Fruit fly (Drosophila melanogaster) whole organism, embryonic: ENCODE data around the gene CG43095.

Source experiments
- Bdp1 ChIP-seq: fragments of 200-800 bp; sonication (Bioruptor generic); optimal IDR thresholded peaks from 3 replicates; lab custom pipeline; 2016; ENCODE audit warnings: missing biosample characterization, missing genetic modification characterization
- CG10147 ChIP-seq: fragments of 200-800 bp; sonication (Bioruptor generic); optimal IDR thresholded peaks from 2 replicates; lab custom pipeline; 2019; ENCODE audit warnings: missing biosample characterization, mild to moderate bottlenecking, missing genetic modification characterization, moderate library complexity
- CG11093 ChIP-seq: fragments of 200-800 bp; sonication (Bioruptor generic); IDR thresholded peaks from 3 replicates; pipeline ENCODE4 v1.3.6; 2022; ENCODE audit warnings: missing biosample characterization, missing genetic modification characterization
- CG12391 ChIP-seq: fragments of 200-800 bp; sonication (Bioruptor generic); optimal IDR thresholded peaks from 3 replicates; lab custom pipeline; 2018; ENCODE audit warnings: missing biosample characterization, mild to moderate bottlenecking, missing genetic modification characterization, moderate library complexity
- CG14965 ChIP-seq: fragments of 200-800 bp; sonication (Bioruptor generic); optimal IDR thresholded peaks from 2 replicates; lab custom pipeline; 2016; ENCODE audit warnings: missing biosample characterization, missing genetic modification characterization, borderline replicate concordance
- CG15269 ChIP-seq: fragments of 200-800 bp; sonication (Bioruptor generic); optimal IDR thresholded peaks from 2 replicates; lab custom pipeline; 2018; ENCODE audit warnings: missing biosample characterization, mild to moderate bottlenecking, missing genetic modification characterization, moderate library complexity
- CG17912 ChIP-seq: fragments of 200-800 bp; sonication (Bioruptor generic); optimal IDR thresholded peaks from 2 replicates; lab custom pipeline; 2018; ENCODE audit warnings: missing biosample characterization, mild to moderate bottlenecking, missing genetic modification characterization
- CG2889 ChIP-seq: fragments of 200-800 bp; sonication (Bioruptor generic); IDR thresholded peaks from 3 replicates; pipeline ENCODE4 v1.3.6; 2022; ENCODE audit warnings: missing biosample characterization, missing genetic modification characterization
- CG32772 ChIP-seq: fragments of 200-800 bp; sonication (Bioruptor generic); IDR thresholded peaks from 2 replicates; pipeline ENCODE4 v1.3.6; 2022; ENCODE audit warnings: missing biosample characterization, missing genetic modification characterization
- CG3726 ChIP-seq: fragments of 200-800 bp; sonication (Bioruptor generic); IDR thresholded peaks from 3 replicates; pipeline ENCODE4, ENCODE4 v1.3.6; 2022; ENCODE audit warnings: missing biosample characterization, missing genetic modification characterization
- CG42726 ChIP-seq: fragments of 200-800 bp; sonication (Bioruptor generic); IDR thresholded peaks from 2 replicates; pipeline ENCODE4 v1.3.6; 2022; ENCODE audit warnings: missing biosample characterization, missing genetic modification characterization; ENCODE audit not compliant: partially characterized antibody
- CG4424 ChIP-seq: fragments of 200-800 bp; sonication (Bioruptor generic); optimal IDR thresholded peaks from 3 replicates; lab custom pipeline; 2016; ENCODE audit warnings: missing biosample characterization, missing genetic modification characterization
- CG5180 ChIP-seq: fragments of 200-800 bp; sonication (Bioruptor generic); optimal IDR thresholded peaks from 3 replicates; lab custom pipeline; 2017; ENCODE audit warnings: missing biosample characterization, missing genetic modification characterization, mild to moderate bottlenecking, moderate library complexity, missing genetic modification reagents
- CG6654 ChIP-seq: fragments of 200-800 bp; sonication (Bioruptor generic); optimal IDR thresholded peaks from 2 replicates; lab custom pipeline; 2017; ENCODE audit warnings: missing biosample characterization, mild to moderate bottlenecking, missing genetic modification characterization
- CG7271 ChIP-seq: fragments of 200-800 bp; sonication (Bioruptor generic); optimal IDR thresholded peaks from 2 replicates; lab custom pipeline; 2018; ENCODE audit warnings: missing biosample characterization, mild to moderate bottlenecking, missing genetic modification characterization, moderate library complexity
- CG7372 ChIP-seq: fragments of 200-800 bp; sonication (Bioruptor generic); IDR thresholded peaks from 2 replicates; pipeline ENCODE4 v1.3.6; 2022; ENCODE audit warnings: missing biosample characterization, missing genetic modification characterization
- CG7556 ChIP-seq: fragments of 200-800 bp; sonication (Bioruptor generic); optimal IDR thresholded peaks from 2 replicates; lab custom pipeline; 2017; ENCODE audit warnings: missing biosample characterization, mild to moderate bottlenecking, missing genetic modification characterization
- CTCF ChIP-seq: fragments of 200-800 bp; sonication (Bioruptor generic); optimal IDR thresholded peaks from 2 replicates; lab custom pipeline; 2017; ENCODE audit warnings: missing biosample characterization, mild to moderate bottlenecking, missing genetic modification characterization, moderate library complexity
- CrebB ChIP-seq: fragments of 200-800 bp; sonication (Bioruptor generic); optimal IDR thresholded peaks from 3 replicates; lab custom pipeline; 2018; ENCODE audit warnings: missing biosample characterization, mild to moderate bottlenecking, missing genetic modification characterization
- ERR ChIP-seq: fragments of 200-800 bp; sonication (Bioruptor generic); optimal IDR thresholded peaks from 2 replicates; lab custom pipeline; 2016; ENCODE audit warnings: missing biosample characterization, missing genetic modification characterization
- Gug ChIP-seq: fragments of 200-800 bp; sonication (Bioruptor generic); IDR thresholded peaks from 4 replicates; pipeline ENCODE4 v1.3.6; 2022; ENCODE audit warnings: missing biosample characterization, missing genetic modification characterization
- Hr39 ChIP-seq: fragments of >200 bp; optimal IDR thresholded peaks from 2 replicates; lab custom pipeline; 2017
- Lpt ChIP-seq: fragments of >200 bp; optimal IDR thresholded peaks from 2 replicates; lab custom pipeline; 2018; ENCODE audit warnings: missing biosample characterization, missing genetic modification characterization
- MBD-R2 ChIP-seq: fragments of 200-800 bp; sonication (Bioruptor generic); IDR thresholded peaks from 2 replicates; pipeline ENCODE4 v1.3.6; 2022; ENCODE audit warnings: missing biosample characterization, missing genetic modification characterization
- Scr ChIP-seq: fragments of 200-800 bp; sonication (Bioruptor generic); IDR thresholded peaks from 2 replicates; pipeline ENCODE4 v1.3.6; 2022; ENCODE audit warnings: missing biosample characterization, missing genetic modification characterization; ENCODE audit not compliant: partially characterized antibody
- YL-1 ChIP-seq: fragments of 200-800 bp; sonication (Bioruptor generic); optimal IDR thresholded peaks from 3 replicates; lab custom pipeline; 2017; ENCODE audit warnings: missing biosample characterization, mild to moderate bottlenecking, missing genetic modification characterization
- ash1 ChIP-seq: fragments of 200-800 bp; sonication (Bioruptor generic); optimal IDR thresholded peaks from 2 replicates; lab custom pipeline; 2018; ENCODE audit warnings: missing biosample characterization, mild to moderate bottlenecking, missing genetic modification characterization
- cad ChIP-seq: fragments of >200 bp; optimal IDR thresholded peaks from 2 replicates; lab custom pipeline; 2017; ENCODE audit warnings: missing biosample characterization, missing genetic modification characterization
- chm ChIP-seq: fragments of 200-800 bp; sonication (Bioruptor generic); IDR thresholded peaks from 2 replicates; pipeline ENCODE4 v1.3.6; 2022; ENCODE audit warnings: missing biosample characterization, missing genetic modification characterization
- ci ChIP-seq: fragments of 200-800 bp; sonication (Bioruptor generic); IDR thresholded peaks from 3 replicates; pipeline ENCODE4 v1.3.6; 2022; ENCODE audit warnings: missing biosample characterization, missing genetic modification characterization
- croc ChIP-seq: fragments of 200-800 bp; sonication (Bioruptor generic); conservative IDR thresholded peaks from 3 replicates; pipeline ENCODE4 v1.3.6; 2022; ENCODE audit warnings: missing biosample characterization, missing genetic modification characterization
- cwo ChIP-seq: fragments of 200-800 bp; sonication (Bioruptor generic); optimal IDR thresholded peaks from 3 replicates; lab custom pipeline; 2017; ENCODE audit warnings: missing biosample characterization, missing genetic modification characterization, mild to moderate bottlenecking, moderate library complexity, missing genetic modification reagents
- dmrt99B ChIP-seq: fragments of 200-800 bp; sonication (Bioruptor generic); optimal IDR thresholded peaks from 2 replicates; lab custom pipeline; 2018; ENCODE audit warnings: missing biosample characterization, mild to moderate bottlenecking, missing genetic modification characterization, moderate library complexity
- dysf ChIP-seq: fragments of 200-800 bp; sonication (Bioruptor generic); IDR thresholded peaks from 3 replicates; pipeline ENCODE4 v1.3.6; 2022; ENCODE audit warnings: missing biosample characterization, missing genetic modification characterization
- grn ChIP-seq: fragments of 200-800 bp; sonication (Bioruptor generic); optimal IDR thresholded peaks from 3 replicates; lab custom pipeline; 2017; ENCODE audit warnings: missing biosample characterization, missing genetic modification characterization
- gt ChIP-seq: fragments of 200-800 bp; sonication (Bioruptor generic); IDR thresholded peaks from 2 replicates; pipeline ENCODE4 v1.3.6; 2022; ENCODE audit warnings: missing biosample characterization, missing genetic modification characterization
- hbn ChIP-seq: fragments of 200-800 bp; sonication (Bioruptor generic); IDR thresholded peaks from 2 replicates; pipeline ENCODE4 v1.3.6; 2022; ENCODE audit warnings: missing biosample characterization, missing genetic modification characterization; ENCODE audit not compliant: partially characterized antibody
- ken ChIP-seq: fragments of 200-800 bp; sonication (Bioruptor generic); IDR thresholded peaks from 3 replicates; pipeline ENCODE4 v1.3.6; 2022; ENCODE audit warnings: missing biosample characterization, missing genetic modification characterization
- kni ChIP-seq: fragments of 200-800 bp; sonication (Bioruptor generic); optimal IDR thresholded peaks from 3 replicates; lab custom pipeline; 2017; ENCODE audit warnings: mild to moderate bottlenecking, missing biosample characterization, missing genetic modification reagents, missing genetic modification characterization
- mirr ChIP-seq: fragments of 200-800 bp; sonication (Bioruptor generic); optimal IDR thresholded peaks from 3 replicates; lab custom pipeline; 2018; ENCODE audit warnings: missing biosample characterization, mild to moderate bottlenecking, missing genetic modification characterization
- mld ChIP-seq: fragments of 200-800 bp; sonication (Bioruptor generic); IDR thresholded peaks from 3 replicates; pipeline ENCODE4 v1.3.6; 2022; ENCODE audit warnings: missing biosample characterization, missing genetic modification characterization; ENCODE audit not compliant: partially characterized antibody
- p53 ChIP-seq: fragments of 200-800 bp; sonication (Bioruptor generic); optimal IDR thresholded peaks from 2 replicates; lab custom pipeline; 2016; ENCODE audit warnings: missing biosample characterization, missing genetic modification characterization
- pan ChIP-seq, 4 experiments: fragments of >200 bp in 3 of 4; fragments of 200-800 bp in 1 of 4; sonication (Bioruptor generic) in 1 of 4; optimal IDR thresholded peaks in 3 of 4; IDR thresholded peaks in 1 of 4; 2 replicates each; pipeline versions ENCODE4 v1.3.6 to Lab custom; 2017 to 2022; ENCODE audit warnings: missing biosample characterization in 2 of 4, missing genetic modification characterization in 2 of 4, mixed read lengths in 1 of 4
- row ChIP-seq: fragments of 200-800 bp; sonication (Bioruptor generic); IDR thresholded peaks from 3 replicates; pipeline ENCODE4 v1.3.6; 2022; ENCODE audit warnings: missing biosample characterization, missing genetic modification characterization
- sr ChIP-seq: fragments of 200-800 bp; sonication (Bioruptor generic); IDR thresholded peaks from 3 replicates; pipeline ENCODE4 v1.3.6; 2022; ENCODE audit warnings: missing biosample characterization, missing genetic modification characterization
- tio ChIP-seq: fragments of 200-800 bp; sonication (Bioruptor generic); optimal IDR thresholded peaks from 2 replicates; lab custom pipeline; 2017; ENCODE audit warnings: missing biosample characterization, missing genetic modification characterization, inconsistent platforms
- toy ChIP-seq: fragments of 200-800 bp; sonication (Bioruptor generic); IDR thresholded peaks from 2 replicates; pipeline ENCODE4 v1.3.6; 2022; ENCODE audit warnings: missing biosample characterization, missing genetic modification characterization
- trh ChIP-seq: fragments of 200-800 bp; sonication (Bioruptor generic); optimal IDR thresholded peaks from 2 replicates; lab custom pipeline; 2016; ENCODE audit warnings: missing biosample characterization, missing genetic modification characterization
- vnd ChIP-seq: fragments of 200-800 bp; sonication (Bioruptor generic); IDR thresholded peaks from 3 replicates; pipeline ENCODE4 v1.3.6; 2022; ENCODE audit warnings: missing biosample characterization, missing genetic modification characterization; ENCODE audit not compliant: partially characterized antibody

The CG43095 gene

dm6 chr3R:22753895-22754774, 17.4 kb downstream of the CG43095 start (continued):
- peak; percentile 23; the same call in 1 of the 2 replicates for TF ChIP-seq MBD-R2 (GFP tag; lab: Robert Waterston, UW)
- no peak for TF ChIP-seq gt (GFP tag; lab: Robert Waterston, UW)
- TF ChIP-seq CG7271 (tag; lab: Kevin White, UChicago): no peak
- no peak for TF ChIP-seq Hr39 (lab: Kevin White, UChicago)
- no peak for TF ChIP-seq toy
- peak; percentile 33 for TF ChIP-seq CG6654 (GFP tag; lab: Kevin White, UChicago)
- 0 out of 2 replicates have a peak, but pooled peaks have one; percentile 32 for TF ChIP-seq hbn (GFP tag; lab: Robert Waterston, UW)
- TF ChIP-seq p53: no peak
- TF ChIP-seq trh (GFP tag; lab: Kevin White, UChicago): peak; percentile 11
- no peak for TF ChIP-seq ERR (GFP tag; lab: Kevin White, UChicago)
- peak; percentile 83 for TF ChIP-seq ci (GFP tag; lab: Robert Waterston, UW)
- TF ChIP-seq tio (GFP tag; lab: Kevin White, UChicago): no peak
- peak; percentile 85 for TF ChIP-seq row (GFP tag; lab: Robert Waterston, UW)
- no peak for TF ChIP-seq vnd (GFP tag; lab: Robert Waterston, UW)
- TF ChIP-seq croc (GFP tag; lab: Robert Waterston, UW): no peak; the same call in 2 of the 3 replicates
- TF ChIP-seq CG4424 (GFP tag; lab: Kevin White, UChicago): peak; percentile 64
- peak; percentile 72 for TF ChIP-seq dmrt99B
- TF ChIP-seq CG7556 (GFP tag; lab: Kevin White, UChicago): peak; percentile 89
- TF ChIP-seq cwo (GFP tag; lab: Kevin White, UChicago): peak; percentile 45
- TF ChIP-seq CG3726 (GFP tag; lab: Robert Waterston, UW): no peak
- TF ChIP-seq sr (GFP tag; lab: Robert Waterston, UW): 0 out of 3 replicates have a peak, but pooled peaks have one; percentile 28
- no peak for TF ChIP-seq CG17912
- TF ChIP-seq CG2889 (GFP tag; lab: Robert Waterston, UW): 0 out of 3 replicates have a peak, but pooled peaks have one; percentile 16
- peak; percentile 48 for TF ChIP-seq mirr (GFP tag; lab: Kevin White, UChicago)
- TF ChIP-seq CTCF (GFP tag; lab: Kevin White, UChicago): peak; percentile 31
- TF ChIP-seq Bdp1: no peak
- TF ChIP-seq chm (GFP tag; lab: Robert Waterston, UW): peak; percentile 83
- no peak for TF ChIP-seq ash1 (GFP tag; lab: Kevin White, UChicago)
- TF ChIP-seq CG12391 (tag; lab: Kevin White, UChicago): peak; percentile 71
- no peak for TF ChIP-seq pan (optimal IDR thresholded peaks at IDR 0.05; lab: Kevin White, UChicago)
- TF ChIP-seq pan (GFP tag; optimal IDR thresholded peaks at IDR 0.05 in 1 of 2, IDR thresholded peaks at IDR 0.05 in 1 of 2): peak in 1 of 2 experiments; percentile 51
- no peak for TF ChIP-seq cad
- TF ChIP-seq Lpt (GFP tag; lab: Kevin White, UChicago): no peak
- TF ChIP-seq CG42726: 0 out of 2 replicates have a peak, but pooled peaks have one; percentile 30
- peak; percentile 27; the same call in 1 of the 2 replicates for TF ChIP-seq CG32772
- TF ChIP-seq Scr (GFP tag; lab: Robert Waterston, UW): no peak
- peak; percentile 27 for TF ChIP-seq CG7372 (GFP tag; lab: Robert Waterston, UW)
- no peak for TF ChIP-seq CG14965 (GFP tag; lab: Kevin White, UChicago)
- TF ChIP-seq dysf (GFP tag; lab: Robert Waterston, UW): peak; percentile 68
- no peak for TF ChIP-seq YL-1 (GFP tag; lab: Kevin White, UChicago)
- TF ChIP-seq mld (GFP tag; lab: Robert Waterston, UW): no peak
- peak; percentile 70; the same call in 2 of the 3 replicates for TF ChIP-seq ken (GFP tag; lab: Robert Waterston, UW)
- TF ChIP-seq CrebB (tag; lab: Kevin White, UChicago): peak; percentile 11
- peak; percentile 81 for TF ChIP-seq CG15269 (tag; lab: Kevin White, UChicago)
- TF ChIP-seq CG5180: peak; percentile 11
- TF ChIP-seq grn: no peak
- TF ChIP-seq Gug (GFP tag; lab: Robert Waterston, UW): peak; percentile 79
- no peak for TF ChIP-seq CG11093 (GFP tag; lab: Robert Waterston, UW)
- TF ChIP-seq CG10147: no peak
- no peak for TF ChIP-seq kni (GFP tag; lab: Kevin White, UChicago)
